Fruit fly (Drosophila melanogaster): ENCODE measurements around the gene GlyRS.

- TF ChIP-seq CTCF (optimal IDR thresholded peaks at IDR 0.05) = no peak
- TF ChIP-seq CG8478 (optimal IDR thresholded peaks at IDR 0.05) = no peak
These were observed 45.5 kb downstream of the GlyRS start for dm6 chr3L:15140268-15140957.
